Worm (Caenorhabditis elegans): ENCODE measurements around the gene C29E4.13.

C29E4.13 gene

ce11 chrIII:7973201-7973767, 44.8 kb upstream of the C29E4.13 start, which contains the start of the genes eef-1B.1 and aco-2 (continued):
- TF ChIP-seq ceh-16 (tag; optimal IDR thresholded peaks at IDR 0.05) (peak; percentile 56), sma-9 (GFP tag; optimal IDR thresholded peaks at IDR 0.05) (peak; percentile 95), sma-9 (tag; optimal IDR thresholded peaks at IDR 0.05) (no peak), dmd-4 (tag; optimal IDR thresholded peaks at IDR 0.05) (no peak), unc-55 (GFP tag; optimal IDR thresholded peaks at IDR 0.05) (peak; percentile 97), ztf-1 (GFP tag; conservative IDR thresholded peaks at IDR 0.05) (no peak), peb-1 (tag; optimal IDR thresholded peaks at IDR 0.05) (no peak), lin-13 (GFP tag; optimal IDR thresholded peaks at IDR 0.05) (peak; percentile 89), ztf-4 (tag; optimal IDR thresholded peaks at IDR 0.05) (peak; percentile 55), mbf-1 (tag; optimal IDR thresholded peaks at IDR 0.05) (no peak), nhr-11 (tag; optimal IDR thresholded peaks at IDR 0.05) (no peak), snpc-4 (tag; optimal IDR thresholded peaks at IDR 0.05) (peak; percentile 73), nhr-23 (tag; optimal IDR thresholded peaks at IDR 0.05) (no peak), lin-11 (tag; optimal IDR thresholded peaks at IDR 0.05) (peak; percentile 90), ceh-82 (tag; optimal IDR thresholded peaks at IDR 0.05) (no peak), nhr-10 (tag; optimal IDR thresholded peaks at IDR 0.05) (no peak), nhr-6 (tag; optimal IDR thresholded peaks at IDR 0.05) (peak; percentile 27), egl-27 (tag; optimal IDR thresholded peaks at IDR 0.05) (peak; percentile 87), elt-3 (tag; optimal IDR thresholded peaks at IDR 0.05) (no peak), unc-39 (tag; optimal IDR thresholded peaks at IDR 0.05) (no peak), ztf-11 (tag; optimal IDR thresholded peaks at IDR 0.05) (no peak)

- no peak for TF ChIP-seq lsy-2 (tag; optimal IDR thresholded peaks at IDR 0.05)
- no peak for TF ChIP-seq zag-1 (tag; optimal IDR thresholded peaks at IDR 0.05)
- no peak for TF ChIP-seq aly-2 (tag; optimal IDR thresholded peaks at IDR 0.05)
- no peak for TF ChIP-seq egl-27 (tag; optimal IDR thresholded peaks at IDR 0.05)
- no peak for TF ChIP-seq crh-2 (tag; optimal IDR thresholded peaks at IDR 0.05)
- no peak for TF ChIP-seq ZK546.5 (tag; optimal IDR thresholded peaks at IDR 0.05)
- TF ChIP-seq ztf-1 (GFP tag; conservative IDR thresholded peaks at IDR 0.05), result no peak
- no peak for TF ChIP-seq R02D3.7 (tag; optimal IDR thresholded peaks at IDR 0.05)
- no peak for TF ChIP-seq C34F6.9 (tag; optimal IDR thresholded peaks at IDR 0.05)
- TF ChIP-seq F13H6.1 (tag; optimal IDR thresholded peaks at IDR 0.05), result no peak
- no peak for TF ChIP-seq fos-1 (tag; optimal IDR thresholded peaks at IDR 0.05)
- TF ChIP-seq nhr-77 (tag; optimal IDR thresholded peaks at IDR 0.05), result no peak
These were observed 44.2 kb upstream of the C29E4.13 start for ce11 chrIII:7972687-7973086.

DNA sequence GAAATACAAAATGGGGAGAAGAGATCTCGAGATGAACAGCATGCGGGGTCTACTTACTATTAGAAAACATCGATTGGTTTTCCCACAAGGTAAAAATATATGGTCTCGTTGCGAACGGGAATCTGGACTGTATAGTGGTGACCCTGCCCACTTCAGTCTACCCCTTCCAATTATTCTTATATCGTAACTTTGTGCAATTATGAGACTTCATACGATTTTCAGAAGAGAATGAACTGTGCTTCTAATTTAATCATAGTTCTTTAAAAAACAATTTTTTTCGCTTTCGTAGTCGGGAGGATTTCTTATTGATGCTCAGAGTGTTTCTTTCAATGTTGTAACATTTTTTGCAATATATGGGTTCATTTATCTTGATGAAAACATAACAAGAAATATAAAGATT, 43.5 kb upstream of the C29E4.13 start, which contains the start of gene F54H12.5:
F54H12.5 (minus strand) TSS at position 101 of the 400 bp plus-strand sequence.
- TF ChIP-seq nhr-77 (tag; optimal IDR thresholded peaks at IDR 0.05) (no peak), sma-9 (GFP tag; optimal IDR thresholded peaks at IDR 0.05) (no peak), sma-9 (tag; optimal IDR thresholded peaks at IDR 0.05) (no peak), ztf-11 (tag; optimal IDR thresholded peaks at IDR 0.05) (no peak), nhr-6 (tag; optimal IDR thresholded peaks at IDR 0.05) (no peak), nhr-25 (tag; optimal IDR thresholded peaks at IDR 0.05) (no peak), mdl-1 (tag; optimal IDR thresholded peaks at IDR 0.05) (no peak), ceh-82 (tag; optimal IDR thresholded peaks at IDR 0.05) (no peak), nhr-237 (tag; optimal IDR thresholded peaks at IDR 0.05) (no peak), alr-1 (tag; optimal IDR thresholded peaks at IDR 0.05) (no peak), ama-1 (optimal IDR thresholded peaks at IDR 0.05) (no peak), lin-11 (tag; optimal IDR thresholded peaks at IDR 0.05) (no peak), sem-4 (tag; optimal IDR thresholded peaks at IDR 0.05) (no peak), nhr-129 (tag; optimal IDR thresholded peaks at IDR 0.05) (no peak), ceh-16 (tag; optimal IDR thresholded peaks at IDR 0.05) (no peak), lin-13 (GFP tag; optimal IDR thresholded peaks at IDR 0.05) (no peak), nhr-21 (tag; optimal IDR thresholded peaks at IDR 0.05) (no peak), unc-62 (GFP tag; optimal IDR thresholded peaks at IDR 0.05) (no peak), peb-1 (tag; optimal IDR thresholded peaks at IDR 0.05) (no peak), elt-3 (tag; optimal IDR thresholded peaks at IDR 0.05) (no peak)

Measured in whole organism, L2 larva.